Fruit fly (Drosophila melanogaster) whole organism, embryonic: ENCODE results near the gene cype.

Source experiments
- Antp ChIP-seq: fragments of 200-800 bp; sonication (Bioruptor generic); optimal IDR thresholded peaks from 3 replicates; lab custom pipeline; 2016; ENCODE audit warnings: missing biosample characterization, missing genetic modification characterization
- Awh ChIP-seq: fragments of 200-800 bp; sonication (Bioruptor generic); IDR thresholded peaks from 2 replicates; pipeline ENCODE4, ENCODE4 v1.3.6; 2022; ENCODE audit warnings: missing biosample characterization, missing genetic modification characterization
- CG1024 ChIP-seq: fragments of 200-800 bp; sonication (Bioruptor generic); IDR thresholded peaks from 2 replicates; pipeline ENCODE4 v1.3.6; 2022; ENCODE audit warnings: missing biosample characterization, missing genetic modification characterization
- CG13894 ChIP-seq: fragments of 200-800 bp; sonication (Bioruptor generic); optimal IDR thresholded peaks from 3 replicates; lab custom pipeline; 2018; ENCODE audit warnings: missing biosample characterization, mild to moderate bottlenecking, missing genetic modification characterization, moderate library complexity
- CG15073 ChIP-seq: fragments of 200-800 bp; sonication (Bioruptor generic); optimal IDR thresholded peaks from 2 replicates; lab custom pipeline; 2016; ENCODE audit warnings: missing biosample characterization, missing genetic modification characterization
- CG15601 ChIP-seq: fragments of 200-800 bp; sonication (Bioruptor generic); optimal IDR thresholded peaks from 3 replicates; lab custom pipeline; 2019; ENCODE audit warnings: missing biosample characterization, mild to moderate bottlenecking, missing genetic modification characterization, moderate library complexity
- CG16863 ChIP-seq: fragments of 200-800 bp; sonication (Bioruptor generic); optimal IDR thresholded peaks from 3 replicates; lab custom pipeline; 2016; ENCODE audit warnings: missing biosample characterization, missing genetic modification characterization
- CG17328 ChIP-seq: fragments of 200-800 bp; sonication (Bioruptor generic); IDR thresholded peaks from 2 replicates; pipeline ENCODE4 v1.3.6; 2022; ENCODE audit warnings: missing biosample characterization, missing genetic modification characterization
- CG17385 ChIP-seq: fragments of 200-800 bp; sonication (Bioruptor generic); optimal IDR thresholded peaks from 3 replicates; lab custom pipeline; 2018; ENCODE audit warnings: missing biosample characterization, mild to moderate bottlenecking, missing genetic modification characterization
- CG17568 ChIP-seq: fragments of 200-800 bp; sonication (Bioruptor generic); optimal IDR thresholded peaks from 2 replicates; lab custom pipeline; 2018; ENCODE audit warnings: missing biosample characterization, mild to moderate bottlenecking, missing genetic modification characterization, moderate library complexity
- CG1792 ChIP-seq: fragments of 200-800 bp; sonication (Bioruptor generic); optimal IDR thresholded peaks from 2 replicates; lab custom pipeline; 2016; ENCODE audit warnings: missing biosample characterization, missing genetic modification characterization
- CG30431 ChIP-seq: fragments of 200-800 bp; sonication (Bioruptor generic); optimal IDR thresholded peaks from 2 replicates; lab custom pipeline; 2017; ENCODE audit warnings: missing biosample characterization, missing genetic modification characterization
- CG32532 ChIP-seq: fragments of 200-800 bp; sonication (Bioruptor generic); IDR thresholded peaks from 2 replicates; pipeline ENCODE4 v1.3.6; 2022; ENCODE audit warnings: missing biosample characterization, missing genetic modification characterization
- CG3838 ChIP-seq: fragments of 200-800 bp; sonication (Bioruptor generic); optimal IDR thresholded peaks from 3 replicates; lab custom pipeline; 2016; ENCODE audit warnings: missing biosample characterization, missing genetic modification characterization
- CG4360 ChIP-seq: fragments of 200-800 bp; sonication (Bioruptor generic); IDR thresholded peaks from 2 replicates; pipeline ENCODE4 v1.3.6; 2022; ENCODE audit warnings: missing biosample characterization, missing genetic modification characterization
- CG4707 ChIP-seq: fragments of 200-800 bp; sonication (Bioruptor generic); optimal IDR thresholded peaks from 2 replicates; lab custom pipeline; 2018; ENCODE audit warnings: missing biosample characterization, mild to moderate bottlenecking, missing genetic modification characterization, moderate library complexity
- CG7271 ChIP-seq: fragments of 200-800 bp; sonication (Bioruptor generic); optimal IDR thresholded peaks from 2 replicates; lab custom pipeline; 2018; ENCODE audit warnings: missing biosample characterization, mild to moderate bottlenecking, missing genetic modification characterization, moderate library complexity
- CG8944 ChIP-seq: fragments of 200-800 bp; sonication (Bioruptor generic); optimal IDR thresholded peaks from 3 replicates; lab custom pipeline; 2016; ENCODE audit warnings: missing biosample characterization, missing genetic modification characterization
- CG9437 ChIP-seq: fragments of 200-800 bp; sonication (Bioruptor generic); optimal IDR thresholded peaks from 2 replicates; lab custom pipeline; 2018; ENCODE audit warnings: missing biosample characterization, mild to moderate bottlenecking, missing genetic modification characterization
- CG9609 ChIP-seq: fragments of 200-800 bp; sonication (Bioruptor generic); optimal IDR thresholded peaks from 3 replicates; lab custom pipeline; 2016; ENCODE audit warnings: missing biosample characterization, missing genetic modification characterization
- CHES-1-like ChIP-seq: fragments of 200-800 bp; sonication (Bioruptor generic); optimal IDR thresholded peaks from 2 replicates; lab custom pipeline; 2016; ENCODE audit warnings: missing biosample characterization, missing genetic modification characterization
- CTCF ChIP-seq: fragments of 200-800 bp; sonication (Bioruptor generic); optimal IDR thresholded peaks from 2 replicates; lab custom pipeline; 2017; ENCODE audit warnings: missing biosample characterization, mild to moderate bottlenecking, missing genetic modification characterization, moderate library complexity
- Chrac-16 ChIP-seq: fragments of 200-800 bp; sonication (Bioruptor generic); optimal IDR thresholded peaks from 3 replicates; lab custom pipeline; 2016; ENCODE audit warnings: missing biosample characterization, missing genetic modification characterization
- D19B ChIP-seq: fragments of 200-800 bp; sonication (Bioruptor generic); optimal IDR thresholded peaks from 2 replicates; lab custom pipeline; 2017; ENCODE audit warnings: missing biosample characterization, mild to moderate bottlenecking, missing genetic modification characterization
- Dbx ChIP-seq: fragments of 200-800 bp; sonication (Bioruptor generic); IDR thresholded peaks from 3 replicates; pipeline ENCODE4 v1.3.6; 2022; ENCODE audit warnings: missing biosample characterization, missing genetic modification characterization
- Doc2 ChIP-seq: fragments of 200-800 bp; sonication (Bioruptor generic); IDR thresholded peaks from 2 replicates; pipeline ENCODE4 v1.3.6; 2022; ENCODE audit warnings: missing biosample characterization, missing genetic modification characterization
- GATAe ChIP-seq: fragments of 200-800 bp; sonication (Bioruptor generic); conservative IDR thresholded peaks from 2 replicates; pipeline ENCODE4 v1.3.6; 2022; ENCODE audit warnings: missing biosample characterization, missing genetic modification characterization
- HHEX ChIP-seq: fragments of 200-800 bp; sonication (Bioruptor generic); optimal IDR thresholded peaks from 3 replicates; lab custom pipeline; 2017; ENCODE audit warnings: missing biosample characterization, mild to moderate bottlenecking, missing genetic modification characterization, missing genetic modification reagents
- HmgD ChIP-seq: fragments of 200-800 bp; sonication (Bioruptor generic); optimal IDR thresholded peaks from 3 replicates; lab custom pipeline; 2016; ENCODE audit warnings: missing biosample characterization, missing genetic modification characterization
- HmgZ ChIP-seq: fragments of 200-800 bp; sonication (Bioruptor generic); optimal IDR thresholded peaks from 2 replicates; lab custom pipeline; 2018; ENCODE audit warnings: missing biosample characterization, mild to moderate bottlenecking, missing genetic modification characterization
- Myb ChIP-seq: fragments of 200-800 bp; sonication (Bioruptor generic); optimal IDR thresholded peaks from 2 replicates; lab custom pipeline; 2016; ENCODE audit warnings: missing biosample characterization, missing genetic modification characterization
- NC2β ChIP-seq: fragments of 200-800 bp; sonication (Bioruptor generic); optimal IDR thresholded peaks from 2 replicates; lab custom pipeline; 2016; ENCODE audit warnings: missing biosample characterization, missing genetic modification characterization
- NK7.1 ChIP-seq: fragments of 200-800 bp; sonication (Bioruptor generic); optimal IDR thresholded peaks from 3 replicates; lab custom pipeline; 2016; ENCODE audit warnings: missing biosample characterization, missing genetic modification characterization
- Nf-YC ChIP-seq: fragments of 200-800 bp; optimal IDR thresholded peaks from 3 replicates; lab custom pipeline; 2019; ENCODE audit warnings: missing biosample characterization, mild to moderate bottlenecking, missing genetic modification characterization, moderate library complexity
- Sox102F ChIP-seq: fragments of 200-800 bp; sonication (Bioruptor generic); optimal IDR thresholded peaks from 2 replicates; lab custom pipeline; 2018; ENCODE audit warnings: missing biosample characterization, mild to moderate bottlenecking, missing genetic modification characterization, moderate library complexity
- Sry-δ ChIP-seq: fragments of 200-800 bp; sonication (Bioruptor generic); optimal IDR thresholded peaks from 2 replicates; lab custom pipeline; 2016; ENCODE audit warnings: missing biosample characterization, missing genetic modification characterization
- Stat92E ChIP-seq, 3 experiments: fragments of >200 bp in 2 of 3; fragments of 200-800 bp in 1 of 3; sonication (Bioruptor generic) in 1 of 3; optimal IDR thresholded peaks; 2 replicates each; lab custom pipeline; 2017 to 2019; ENCODE audit warnings: missing biosample characterization in 3 of 3, missing genetic modification characterization in 3 of 3, mild to moderate bottlenecking in 1 of 3, moderate library complexity in 1 of 3
- Xbp1 ChIP-seq: fragments of 200-800 bp; sonication (Bioruptor generic); optimal IDR thresholded peaks from 3 replicates; lab custom pipeline; 2016; ENCODE audit warnings: missing biosample characterization, mild to moderate bottlenecking, missing genetic modification characterization
- al ChIP-seq: fragments of 200-800 bp; sonication (Bioruptor generic); IDR thresholded peaks from 2 replicates; pipeline ENCODE4 v1.3.6; 2022; ENCODE audit warnings: missing biosample characterization, missing genetic modification characterization
- chn ChIP-seq: fragments of 200-800 bp; sonication (Bioruptor generic); optimal IDR thresholded peaks from 2 replicates; lab custom pipeline; 2016; ENCODE audit warnings: missing biosample characterization, missing genetic modification characterization
- dmrt11E ChIP-seq: fragments of 200-800 bp; sonication (Bioruptor generic); optimal IDR thresholded peaks from 3 replicates; lab custom pipeline; 2018; ENCODE audit warnings: missing biosample characterization, mild to moderate bottlenecking, missing genetic modification characterization, moderate library complexity
- ems ChIP-seq: fragments of 200-800 bp; sonication (Bioruptor generic); optimal IDR thresholded peaks from 3 replicates; lab custom pipeline; 2016; ENCODE audit warnings: missing biosample characterization, missing genetic modification characterization
- esg ChIP-seq: fragments of 200-800 bp; sonication (Bioruptor generic); conservative IDR thresholded peaks from 2 replicates; pipeline ENCODE4 v1.3.6; 2022; ENCODE audit warnings: missing biosample characterization, missing genetic modification characterization
- fd64A ChIP-seq: fragments of 200-800 bp; sonication (Bioruptor generic); optimal IDR thresholded peaks from 3 replicates; lab custom pipeline; 2018; ENCODE audit warnings: missing biosample characterization, mild to moderate bottlenecking, missing genetic modification characterization
- gfzf ChIP-seq: fragments of 200-800 bp; sonication (Bioruptor generic); optimal IDR thresholded peaks from 2 replicates; lab custom pipeline; 2016; ENCODE audit warnings: missing biosample characterization, mild to moderate bottlenecking, missing genetic modification characterization, moderate library complexity
- inv ChIP-seq: fragments of 200-800 bp; sonication (Bioruptor generic); IDR thresholded peaks from 2 replicates; pipeline ENCODE4 v1.3.6; 2022; ENCODE audit warnings: missing biosample characterization, missing genetic modification characterization; ENCODE audit not compliant: partially characterized antibody
- lmd ChIP-seq: fragments of 200-800 bp; sonication (Bioruptor generic); IDR thresholded peaks from 2 replicates; pipeline ENCODE4 v1.3.6; 2022; ENCODE audit warnings: missing biosample characterization, missing genetic modification characterization
- pb ChIP-seq: fragments of 200-800 bp; sonication (Bioruptor generic); optimal IDR thresholded peaks from 3 replicates; lab custom pipeline; 2016; ENCODE audit warnings: missing biosample characterization, missing genetic modification characterization
- repo ChIP-seq: fragments of 200-800 bp; sonication (Bioruptor generic); optimal IDR thresholded peaks from 2 replicates; lab custom pipeline; 2016; ENCODE audit warnings: missing biosample characterization, missing genetic modification characterization
- slou ChIP-seq: fragments of 200-800 bp; sonication (Bioruptor generic); optimal IDR thresholded peaks from 3 replicates; lab custom pipeline; 2016; ENCODE audit warnings: missing biosample characterization, missing genetic modification characterization
- tio ChIP-seq: fragments of 200-800 bp; sonication (Bioruptor generic); optimal IDR thresholded peaks from 2 replicates; lab custom pipeline; 2017; ENCODE audit warnings: missing biosample characterization, missing genetic modification characterization, inconsistent platforms

Gene cype

DNA sequence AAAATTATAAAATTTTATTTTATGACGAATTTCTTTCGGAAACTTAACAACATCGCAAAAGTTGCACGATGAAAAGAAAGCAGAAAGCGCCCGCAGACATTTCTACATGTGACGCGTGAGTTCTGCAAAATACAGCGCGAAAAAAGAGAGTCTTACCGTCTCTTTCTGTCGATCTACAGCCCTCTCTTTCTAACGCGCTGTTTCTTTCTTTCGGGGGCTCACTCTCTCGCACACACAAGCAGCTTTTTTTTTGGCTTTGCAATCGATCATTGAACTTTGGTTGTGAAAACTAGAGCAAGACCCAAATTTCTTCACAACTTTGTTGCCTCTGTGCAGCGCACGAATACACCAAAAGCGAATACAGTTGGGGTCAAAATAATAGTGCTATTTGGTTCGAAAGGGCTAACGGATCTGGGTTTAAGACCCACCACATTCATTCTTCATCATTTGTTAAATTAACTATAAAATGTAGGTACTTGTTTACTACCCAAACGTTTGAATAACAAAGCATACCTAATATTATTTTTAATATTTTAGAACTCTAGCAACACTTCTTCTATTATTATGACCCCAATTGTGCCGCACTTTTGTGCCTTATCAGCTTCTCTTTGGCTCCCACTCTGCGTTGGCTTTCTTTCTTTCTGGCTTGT lies 27.9 kb upstream of the cype start (continued):
- TF ChIP-seq gfzf (GFP tag; lab: Kevin White, UChicago), result no peak
- no peak for TF ChIP-seq al (GFP tag; lab: Robert Waterston, UW)
- TF ChIP-seq CHES-1-like (GFP tag; lab: Kevin White, UChicago), result peak; percentile 22
- TF ChIP-seq Doc2 (GFP tag; lab: Robert Waterston, UW), result no peak
- TF ChIP-seq Nf-YC (tag; lab: Kevin White, UChicago), result peak; percentile 43
- peak; percentile 61 for TF ChIP-seq CG8944 (GFP tag; lab: Kevin White, UChicago)
- peak; percentile 81 for TF ChIP-seq fd64A
- TF ChIP-seq lmd (GFP tag; lab: Robert Waterston, UW), result peak; percentile 79
- no peak for TF ChIP-seq Dbx
- TF ChIP-seq CG13894, result no peak
- TF ChIP-seq Sry-δ, result no peak
- TF ChIP-seq Xbp1 (GFP tag; lab: Kevin White, UChicago), result peak; percentile 76
- TF ChIP-seq CG4360 (GFP tag; lab: Robert Waterston, UW), result no peak
- TF ChIP-seq Sox102F, result peak; percentile 92
- TF ChIP-seq Stat92E (GFP tag; optimal IDR thresholded peaks at IDR 0.05; lab: Kevin White, UChicago), result peak in 1 of 3 experiments; percentile 75
- TF ChIP-seq repo (GFP tag; lab: Kevin White, UChicago), result no peak
- TF ChIP-seq Myb, result peak; percentile 15
- no peak for TF ChIP-seq CG3838 (GFP tag; lab: Kevin White, UChicago)
- TF ChIP-seq esg, result peak; percentile 88
- TF ChIP-seq CG17385 (GFP tag; lab: Kevin White, UChicago), result peak; percentile 89
- peak; percentile 77 for TF ChIP-seq Chrac-16 (GFP tag; lab: Kevin White, UChicago)
- TF ChIP-seq NK7.1, result no peak
- no peak for TF ChIP-seq HmgD
- TF ChIP-seq CG1792 (GFP tag; lab: Kevin White, UChicago), result no peak
- peak; percentile 82 for TF ChIP-seq CG17568 (GFP tag; lab: Kevin White, UChicago)
- TF ChIP-seq D19B (GFP tag; lab: Kevin White, UChicago), result peak; percentile 3
- TF ChIP-seq NC2β (GFP tag; lab: Kevin White, UChicago), result peak; percentile 60
- no peak for TF ChIP-seq CG7271 (tag; lab: Kevin White, UChicago)
- TF ChIP-seq slou, result no peak
- TF ChIP-seq chn (GFP tag; lab: Kevin White, UChicago), result peak; percentile 78
- TF ChIP-seq ems (GFP tag; lab: Kevin White, UChicago), result peak; percentile 69
- peak; percentile 25; the same call in 1 of the 2 replicates for TF ChIP-seq GATAe (GFP tag; lab: Robert Waterston, UW)
- peak; percentile 43 for TF ChIP-seq CTCF
- peak; percentile 64 for TF ChIP-seq HmgZ (tag; lab: Kevin White, UChicago)
- TF ChIP-seq CG16863 (GFP tag; lab: Kevin White, UChicago), result peak; percentile 65
- TF ChIP-seq CG9437 (GFP tag; lab: Kevin White, UChicago), result peak; percentile 82
- TF ChIP-seq HHEX (GFP tag; lab: Kevin White, UChicago), result peak; percentile 69
- peak; percentile 50 for TF ChIP-seq CG30431 (GFP tag; lab: Kevin White, UChicago)
- TF ChIP-seq CG17328 (GFP tag; lab: Robert Waterston, UW), result peak; percentile 72
- no peak for TF ChIP-seq inv
- TF ChIP-seq CG9609, result peak; percentile 47
- peak; percentile 78 for TF ChIP-seq CG4707
- peak; percentile 79 for TF ChIP-seq dmrt11E
- peak; percentile 87 for TF ChIP-seq CG15601 (tag; lab: Kevin White, UChicago)
- TF ChIP-seq Awh (GFP tag; lab: Robert Waterston, UW), result peak; percentile 91
- no peak for TF ChIP-seq CG15073 (GFP tag; lab: Kevin White, UChicago)
- TF ChIP-seq CG32532 (GFP tag; lab: Robert Waterston, UW), result peak; percentile 69
- TF ChIP-seq CG1024 (GFP tag; lab: Robert Waterston, UW), result peak; percentile 63
- TF ChIP-seq tio, result peak; percentile 76
- no peak for TF ChIP-seq pb (GFP tag; lab: Kevin White, UChicago)
- TF ChIP-seq Antp (GFP tag; lab: Kevin White, UChicago), result peak; percentile 24
